Fruit fly (Drosophila melanogaster) whole organism, embryonic: ENCODE measurements around the gene CG14406.

Source experiments
- Abd-B ChIP-seq: fragments of 200-800 bp; sonication (Bioruptor generic); optimal IDR thresholded peaks from 2 replicates; lab custom pipeline; 2018; ENCODE audit warnings: missing biosample characterization, mild to moderate bottlenecking, missing genetic modification characterization, moderate library complexity
- B-H1 ChIP-seq: fragments of 200-800 bp; sonication (Bioruptor generic); IDR thresholded peaks from 3 replicates; pipeline ENCODE4 v1.3.6; 2022; ENCODE audit warnings: missing biosample characterization, missing genetic modification characterization
- BEAF-32 ChIP-seq: fragments of 200-800 bp; sonication (Bioruptor generic); optimal IDR thresholded peaks from 3 replicates; lab custom pipeline; 2017; ENCODE audit warnings: missing biosample characterization, missing genetic modification characterization, mild to moderate bottlenecking, moderate library complexity, missing genetic modification reagents
- Blimp-1 ChIP-seq: fragments of 200-800 bp; sonication (Bioruptor generic); optimal IDR thresholded peaks from 3 replicates; lab custom pipeline; 2018; ENCODE audit warnings: missing biosample characterization, missing genetic modification characterization, mild to moderate bottlenecking, moderate library complexity, missing genetic modification reagents
- CG10565 ChIP-seq: fragments of 200-800 bp; sonication (Bioruptor generic); optimal IDR thresholded peaks from 3 replicates; lab custom pipeline; 2016; ENCODE audit warnings: missing biosample characterization, mild to moderate bottlenecking, missing genetic modification characterization
- CG10654 ChIP-seq: fragments of 200-800 bp; sonication (Bioruptor generic); optimal IDR thresholded peaks from 2 replicates; lab custom pipeline; 2016; ENCODE audit warnings: missing biosample characterization, missing genetic modification characterization
- CG12769 ChIP-seq: fragments of 200-800 bp; sonication (Bioruptor generic); optimal IDR thresholded peaks from 2 replicates; lab custom pipeline; 2019; ENCODE audit warnings: missing biosample characterization, mild to moderate bottlenecking, missing genetic modification characterization, moderate library complexity
- CG13123 ChIP-seq: fragments of 200-800 bp; sonication (Bioruptor generic); optimal IDR thresholded peaks from 2 replicates; lab custom pipeline; 2016; ENCODE audit warnings: missing biosample characterization, missing genetic modification characterization
- CG13296 ChIP-seq: fragments of 200-800 bp; sonication (Bioruptor generic); optimal IDR thresholded peaks from 3 replicates; lab custom pipeline; 2018; ENCODE audit warnings: missing biosample characterization, mild to moderate bottlenecking, missing genetic modification characterization
- CG14710 ChIP-seq: fragments of 200-800 bp; sonication (Bioruptor generic); optimal IDR thresholded peaks from 3 replicates; lab custom pipeline; 2019; ENCODE audit warnings: missing biosample characterization, mild to moderate bottlenecking, missing genetic modification characterization, moderate library complexity
- CG17912 ChIP-seq: fragments of 200-800 bp; sonication (Bioruptor generic); optimal IDR thresholded peaks from 2 replicates; lab custom pipeline; 2018; ENCODE audit warnings: missing biosample characterization, mild to moderate bottlenecking, missing genetic modification characterization
- CG3065 ChIP-seq: fragments of 200-800 bp; sonication (Bioruptor generic); optimal IDR thresholded peaks from 2 replicates; lab custom pipeline; 2016; ENCODE audit warnings: missing biosample characterization, missing genetic modification characterization
- CG3163 ChIP-seq: fragments of 200-800 bp; sonication (Bioruptor generic); optimal IDR thresholded peaks from 3 replicates; lab custom pipeline; 2016; ENCODE audit warnings: missing biosample characterization, missing genetic modification characterization
- CG4328 ChIP-seq: fragments of 200-800 bp; sonication (Bioruptor generic); optimal IDR thresholded peaks from 3 replicates; lab custom pipeline; 2017; ENCODE audit warnings: missing biosample characterization, missing genetic modification reagents, missing genetic modification characterization
- CG4360 ChIP-seq: fragments of 200-800 bp; sonication (Bioruptor generic); IDR thresholded peaks from 2 replicates; pipeline ENCODE4 v1.3.6; 2022; ENCODE audit warnings: missing biosample characterization, missing genetic modification characterization
- CG4617 ChIP-seq: fragments of 200-800 bp; sonication (Bioruptor generic); optimal IDR thresholded peaks from 3 replicates; lab custom pipeline; 2016; ENCODE audit warnings: missing biosample characterization, missing genetic modification characterization, borderline replicate concordance
- CG5180 ChIP-seq: fragments of 200-800 bp; sonication (Bioruptor generic); optimal IDR thresholded peaks from 3 replicates; lab custom pipeline; 2017; ENCODE audit warnings: missing biosample characterization, missing genetic modification characterization, mild to moderate bottlenecking, moderate library complexity, missing genetic modification reagents
- CG6654 ChIP-seq: fragments of 200-800 bp; sonication (Bioruptor generic); optimal IDR thresholded peaks from 2 replicates; lab custom pipeline; 2017; ENCODE audit warnings: missing biosample characterization, mild to moderate bottlenecking, missing genetic modification characterization
- CG6689 ChIP-seq: fragments of 200-800 bp; sonication (Bioruptor generic); IDR thresholded peaks from 2 replicates; pipeline ENCODE4 v1.3.6; 2022; ENCODE audit warnings: missing biosample characterization, missing genetic modification characterization
- CG6813 ChIP-seq: fragments of 200-800 bp; sonication (Bioruptor generic); optimal IDR thresholded peaks from 2 replicates; lab custom pipeline; 2017; ENCODE audit warnings: missing biosample characterization, missing genetic modification characterization, mild to moderate bottlenecking, moderate library complexity, missing genetic modification reagents
- CG7556 ChIP-seq: fragments of 200-800 bp; sonication (Bioruptor generic); optimal IDR thresholded peaks from 2 replicates; lab custom pipeline; 2017; ENCODE audit warnings: missing biosample characterization, mild to moderate bottlenecking, missing genetic modification characterization
- CrebB ChIP-seq: fragments of 200-800 bp; sonication (Bioruptor generic); optimal IDR thresholded peaks from 3 replicates; lab custom pipeline; 2018; ENCODE audit warnings: missing biosample characterization, mild to moderate bottlenecking, missing genetic modification characterization
- Dll ChIP-seq: fragments of 200-800 bp; sonication (Bioruptor generic); IDR thresholded peaks from 4 replicates; pipeline ENCODE4 v1.3.6; 2022; ENCODE audit warnings: missing biosample characterization, missing genetic modification characterization; ENCODE audit not compliant: partially characterized antibody
- Drgx ChIP-seq: fragments of 200-800 bp; sonication (Bioruptor generic); IDR thresholded peaks from 2 replicates; pipeline ENCODE4 v1.3.6; 2022; ENCODE audit warnings: missing biosample characterization, missing genetic modification characterization
- HHEX ChIP-seq: fragments of 200-800 bp; sonication (Bioruptor generic); optimal IDR thresholded peaks from 3 replicates; lab custom pipeline; 2017; ENCODE audit warnings: missing biosample characterization, mild to moderate bottlenecking, missing genetic modification characterization, missing genetic modification reagents
- HLH3B ChIP-seq: fragments of 200-800 bp; sonication (Bioruptor generic); IDR thresholded peaks from 2 replicates; pipeline ENCODE4 v1.3.6; 2022; ENCODE audit warnings: missing biosample characterization, missing genetic modification characterization
- Hand ChIP-seq: fragments of 200-800 bp; sonication (Bioruptor generic); optimal IDR thresholded peaks from 2 replicates; lab custom pipeline; 2017; ENCODE audit warnings: mild to moderate bottlenecking, missing biosample characterization, missing genetic modification reagents, missing genetic modification characterization
- Lpt ChIP-seq: fragments of >200 bp; optimal IDR thresholded peaks from 2 replicates; lab custom pipeline; 2018; ENCODE audit warnings: missing biosample characterization, missing genetic modification characterization
- NC2β ChIP-seq: fragments of 200-800 bp; sonication (Bioruptor generic); optimal IDR thresholded peaks from 2 replicates; lab custom pipeline; 2016; ENCODE audit warnings: missing biosample characterization, missing genetic modification characterization
- NFAT ChIP-seq: fragments of 200-800 bp; sonication (Bioruptor generic); IDR thresholded peaks from 2 replicates; pipeline ENCODE4 v1.3.6; 2022; ENCODE audit warnings: missing biosample characterization, missing genetic modification characterization
- Nf-YA ChIP-seq: fragments of 200-800 bp; sonication (Bioruptor generic); IDR thresholded peaks from 2 replicates; pipeline ENCODE4 v1.3.6; 2022; ENCODE audit warnings: missing biosample characterization, missing genetic modification characterization
- Nf-YB ChIP-seq: fragments of 200-800 bp; sonication (Bioruptor generic); optimal IDR thresholded peaks from 3 replicates; lab custom pipeline; 2019; ENCODE audit warnings: missing biosample characterization, mild to moderate bottlenecking, missing genetic modification characterization, moderate library complexity
- NfI ChIP-seq: fragments of 200-800 bp; sonication (Bioruptor generic); optimal IDR thresholded peaks from 3 replicates; lab custom pipeline; 2018; ENCODE audit warnings: missing biosample characterization, mild to moderate bottlenecking, missing genetic modification characterization, moderate library complexity
- Rfx ChIP-seq: fragments of 200-800 bp; sonication (Bioruptor generic); IDR thresholded peaks from 2 replicates; pipeline ENCODE4 v1.3.6; 2022; ENCODE audit warnings: missing biosample characterization, missing genetic modification characterization
- danr ChIP-seq: fragments of 200-800 bp; sonication (Bioruptor generic); IDR thresholded peaks from 2 replicates; pipeline ENCODE4 v1.3.6; 2022; ENCODE audit warnings: missing biosample characterization, missing genetic modification characterization
- disco-r ChIP-seq: fragments of 200-800 bp; sonication (Bioruptor generic); optimal IDR thresholded peaks from 2 replicates; lab custom pipeline; 2016; ENCODE audit warnings: missing biosample characterization, missing genetic modification characterization
- emc ChIP-seq: fragments of 200-800 bp; sonication (Bioruptor generic); optimal IDR thresholded peaks from 2 replicates; lab custom pipeline; 2016; ENCODE audit warnings: missing biosample characterization, missing genetic modification characterization
- fd102C ChIP-seq: fragments of 200-800 bp; sonication (Bioruptor generic); optimal IDR thresholded peaks from 2 replicates; lab custom pipeline; 2018; ENCODE audit warnings: missing biosample characterization, mild to moderate bottlenecking, missing genetic modification characterization, moderate library complexity
- gcm ChIP-seq: fragments of 200-800 bp; sonication (Bioruptor generic); optimal IDR thresholded peaks from 2 replicates; lab custom pipeline; 2019; ENCODE audit warnings: missing biosample characterization, mild to moderate bottlenecking, missing genetic modification characterization, moderate library complexity
- ken ChIP-seq: fragments of 200-800 bp; sonication (Bioruptor generic); IDR thresholded peaks from 3 replicates; pipeline ENCODE4 v1.3.6; 2022; ENCODE audit warnings: missing biosample characterization, missing genetic modification characterization
- nmo ChIP-seq: fragments of 200-800 bp; sonication (Bioruptor generic); optimal IDR thresholded peaks from 2 replicates; lab custom pipeline; 2018; ENCODE audit warnings: missing biosample characterization, mild to moderate bottlenecking, missing genetic modification characterization, moderate library complexity
- oc ChIP-seq: fragments of 200-800 bp; sonication (Bioruptor generic); optimal IDR thresholded peaks from 2 replicates; lab custom pipeline; 2018; ENCODE audit warnings: missing biosample characterization, mild to moderate bottlenecking, missing genetic modification characterization, moderate library complexity
- pros ChIP-seq: fragments of 200-800 bp; sonication (Bioruptor generic); optimal IDR thresholded peaks from 3 replicates; lab custom pipeline; 2019; ENCODE audit warnings: missing biosample characterization, mild to moderate bottlenecking, missing genetic modification characterization, moderate library complexity
- sc ChIP-seq, 3 experiments: fragments of >200 bp in 2 of 3; fragments of 200-800 bp in 1 of 3; sonication (Bioruptor generic) in 1 of 3; optimal IDR thresholded peaks; 2 replicates in 2 of 3; 3 replicates in 1 of 3; lab custom pipeline; 2017; ENCODE audit warnings: mild to moderate bottlenecking in 1 of 3, missing biosample characterization in 1 of 3, missing genetic modification characterization in 1 of 3, missing genetic modification reagents in 1 of 3
- scrt ChIP-seq: fragments of 200-800 bp; sonication (Bioruptor generic); optimal IDR thresholded peaks from 2 replicates; lab custom pipeline; 2018; ENCODE audit warnings: missing biosample characterization, mild to moderate bottlenecking, missing genetic modification characterization, moderate library complexity
- slp2 ChIP-seq: fragments of 200-800 bp; sonication (Bioruptor generic); optimal IDR thresholded peaks from 2 replicates; lab custom pipeline; 2016; ENCODE audit warnings: missing biosample characterization, missing genetic modification characterization
- sqz ChIP-seq: fragments of 200-800 bp; sonication (Bioruptor generic); optimal IDR thresholded peaks from 3 replicates; lab custom pipeline; 2018; ENCODE audit warnings: missing biosample characterization, mild to moderate bottlenecking, missing genetic modification characterization
- unpg ChIP-seq: fragments of 200-800 bp; sonication (Bioruptor generic); optimal IDR thresholded peaks from 3 replicates; lab custom pipeline; 2018; ENCODE audit warnings: missing biosample characterization, mild to moderate bottlenecking, missing genetic modification characterization, moderate library complexity
- vvl ChIP-seq: fragments of 200-800 bp; sonication (Bioruptor generic); IDR thresholded peaks from 2 replicates; pipeline ENCODE4 v1.3.6; 2022; ENCODE audit warnings: missing biosample characterization, missing genetic modification characterization

CG14406 gene

DNA sequence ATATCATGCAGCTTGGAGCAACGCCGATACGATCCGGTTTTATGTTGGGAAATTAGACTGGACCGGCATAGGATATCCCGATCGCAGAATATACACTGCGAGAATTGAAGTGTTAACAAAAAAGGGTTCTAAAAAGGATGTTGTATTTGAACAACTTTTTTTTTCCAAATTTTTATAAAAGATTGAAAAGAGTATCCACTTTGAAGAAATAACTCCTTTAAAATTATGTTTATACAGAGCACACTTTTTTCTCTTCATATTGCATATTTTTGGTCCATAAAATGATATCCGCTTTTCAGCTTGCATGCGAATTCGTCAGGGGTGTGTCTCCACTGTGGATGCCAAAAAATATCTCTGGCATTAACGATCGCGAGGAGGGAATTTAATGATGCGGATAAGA is 18.3 kb downstream of the CG14406 start:
- TF ChIP-seq Drgx: peak; percentile 52
- TF ChIP-seq HHEX (GFP tag; lab: Kevin White, UChicago): no peak

DNA sequence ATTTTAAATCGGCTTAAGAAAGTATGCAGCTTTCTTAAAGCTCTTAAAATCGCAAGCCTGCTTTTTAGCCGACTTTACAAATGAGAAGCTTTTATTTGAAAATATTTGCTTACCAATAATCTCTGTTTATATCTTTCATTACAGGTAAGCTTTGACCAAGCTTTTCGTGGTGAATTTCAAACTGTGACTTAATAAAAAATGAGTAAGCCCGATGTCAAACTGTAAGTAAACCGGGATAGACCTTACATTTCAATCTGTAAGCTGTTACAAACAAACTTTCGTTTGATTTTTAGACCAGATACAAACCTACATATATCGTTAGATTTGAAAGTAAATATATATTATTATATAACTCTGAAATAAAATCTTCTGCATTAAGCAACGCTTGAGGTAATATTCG is 25.1 kb downstream of the CG14406 start:
- TF ChIP-seq nmo (GFP tag; lab: Kevin White, UChicago) (no peak), oc (tag; lab: Kevin White, UChicago) (peak; percentile 35), Hand (GFP tag; lab: Kevin White, UChicago) (no peak), CG3065 (GFP tag; lab: Kevin White, UChicago) (no peak), scrt (GFP tag; lab: Kevin White, UChicago) (no peak), CG5180 (no peak), CG4328 (no peak), HLH3B (GFP tag; lab: Robert Waterston, UW) (no peak), Rfx (GFP tag; lab: Robert Waterston, UW) (no peak), CG12769 (peak; percentile 74), gcm (GFP tag; lab: Kevin White, UChicago) (no peak), CG13296 (no peak), emc (no peak), NfI (no peak), slp2 (GFP tag; lab: Kevin White, UChicago) (no peak), pros (no peak), CG6813 (no peak), Dll (GFP tag; lab: Robert Waterston, UW) (no peak), danr (GFP tag; lab: Robert Waterston, UW) (no peak), unpg (no peak), NFAT (GFP tag; lab: Robert Waterston, UW) (no peak), CG4360 (GFP tag; lab: Robert Waterston, UW) (no peak), CG7556 (GFP tag; lab: Kevin White, UChicago) (no peak), CG17912 (no peak), Lpt (GFP tag; lab: Kevin White, UChicago) (no peak), CG6689 (GFP tag; lab: Robert Waterston, UW) (no peak), CG14710 (tag; lab: Kevin White, UChicago) (no peak), vvl (GFP tag; lab: Robert Waterston, UW) (no peak), sqz (peak; percentile 7), Nf-YB (GFP tag; lab: Kevin White, UChicago) (no peak), CG6654 (GFP tag; lab: Kevin White, UChicago) (peak; percentile 97), Nf-YA (GFP tag; lab: Robert Waterston, UW) (no peak), ken (no peak), CG13123 (GFP tag; lab: Kevin White, UChicago) (no peak), disco-r (no peak), CG10565 (GFP tag; lab: Kevin White, UChicago) (no peak), BEAF-32 (no peak), CrebB (tag; lab: Kevin White, UChicago) (no peak), CG10654 (GFP tag; lab: Kevin White, UChicago) (no peak), B-H1 (GFP tag; lab: Robert Waterston, UW) (no peak), Blimp-1 (GFP tag; lab: Kevin White, UChicago) (peak; percentile 9), NC2β (GFP tag; lab: Kevin White, UChicago) (no peak), sc (optimal IDR thresholded peaks at IDR 0.05; lab: Kevin White, UChicago) (no peak), sc (GFP tag; optimal IDR thresholded peaks at IDR 0.05; lab: Kevin White, UChicago) (no peak), fd102C (GFP tag; lab: Kevin White, UChicago) (no peak), CG3163 (GFP tag; lab: Kevin White, UChicago) (no peak), CG4617 (GFP tag; lab: Kevin White, UChicago) (no peak), Abd-B (GFP tag; lab: Kevin White, UChicago) (peak; percentile 11)
